Worm (Caenorhabditis elegans): ENCODE data around the gene tbx-36.

- TF ChIP-seq nhr-25 (tag; optimal IDR thresholded peaks at IDR 0.05; ENCODE audit: borderline replicate concordance, insufficient read depth) (no peak), fkh-10 (GFP tag; optimal IDR thresholded peaks at IDR 0.05) (no peak), nhr-6 (tag; optimal IDR thresholded peaks at IDR 0.05) (no peak), ceh-44 (GFP tag; IDR thresholded peaks at IDR 0.05) (no peak), pha-4 (GFP tag; IDR thresholded peaks at IDR 0.05) (no peak), pha-4 (tag; optimal IDR thresholded peaks at IDR 0.05) (no peak)
Observed at ce11 chrIV:11965327-11965726, 15.0 kb downstream of the tbx-36 start, which contains the start of gene srj-1.

Data from whole organism, L4 larva.